Fruit fly (Drosophila melanogaster) whole organism, pupa: ENCODE data around the gene CG32110.

Experiments used
- CG10348 ChIP-seq: fragments of 200-800 bp; sonication (Bioruptor generic); IDR thresholded peaks from 2 replicates; pipeline ENCODE4 v1.3.6; 2022; ENCODE audit warnings: missing biosample characterization, missing genetic modification characterization
- CG9948 ChIP-seq: fragments of 200-800 bp; sonication (Bioruptor generic); optimal IDR thresholded peaks from 2 replicates; lab custom pipeline; 2018; ENCODE audit warnings: missing biosample characterization, mild to moderate bottlenecking, missing genetic modification characterization, moderate library complexity
- EcR ChIP-seq: fragments of 200-800 bp; sonication (Bioruptor generic); optimal IDR thresholded peaks from 3 replicates; lab custom pipeline; 2019; ENCODE audit warnings: missing biosample characterization, missing genetic modification characterization, mild to moderate bottlenecking, moderate library complexity, missing genetic modification reagents
- gl ChIP-seq: fragments of 200-800 bp; sonication (Bioruptor generic); optimal IDR thresholded peaks from 2 replicates; lab custom pipeline; 2018; ENCODE audit warnings: missing biosample characterization, mild to moderate bottlenecking, missing genetic modification characterization

- TF ChIP-seq CG10348 (GFP tag; lab: Robert Waterston, UW) (no peak), EcR (GFP tag; lab: Kevin White, UChicago) (no peak), CG9948 (tag; lab: Kevin White, UChicago) (no peak), gl (tag; lab: Kevin White, UChicago) (no peak)
Measured at dm6 chr3L:12842532-12842931, 34.0 kb downstream of the CG32110 start.
